Worm (Caenorhabditis elegans) whole organism, L1 larva: ENCODE measurements around the gene C05B5.11.

Experiments used
- alr-1 ChIP-seq: fragments of 200-800 bp; sonication (Bioruptor generic); optimal IDR thresholded peaks from 2 replicates; lab custom pipeline; 2018; ENCODE audit warnings: borderline replicate concordance, mild to moderate bottlenecking, missing genetic modification characterization, missing compliant biosample characterization
- ama-1 ChIP-seq: fragments of 150-350 bp; optimal IDR thresholded peaks from 2 replicates; lab custom pipeline; 2014
- grh-1 ChIP-seq: fragments of 200-800 bp; sonication (Bioruptor generic); IDR thresholded peaks from 2 replicates; pipeline ENCODE4 v1.3.6; 2022; ENCODE audit warnings: missing genetic modification reagents, missing genetic modification characterization, missing compliant biosample characterization
- lin-13 ChIP-seq: fragments of 150-350 bp; optimal IDR thresholded peaks from 2 replicates; lab custom pipeline; 2014; ENCODE audit warnings: missing biosample characterization, missing genetic modification reagents, missing genetic modification characterization
- lin-15B ChIP-seq: fragments of 150-350 bp; sonication (generic microtip); optimal IDR thresholded peaks from 3 replicates; lab custom pipeline; 2014; ENCODE audit warnings: missing biosample characterization, missing genetic modification characterization
- lin-39 ChIP-seq: fragments of 150-350 bp; optimal IDR thresholded peaks from 2 replicates; lab custom pipeline; 2014; ENCODE audit warnings: missing biosample characterization, missing genetic modification reagents, missing genetic modification characterization
- snpc-4 ChIP-seq: fragments of 150-350 bp; optimal IDR thresholded peaks from 2 replicates; lab custom pipeline; 2014; ENCODE audit warnings: missing biosample characterization, missing genetic modification characterization

- TF ChIP-seq lin-39 (tag; lab: Kevin White, UChicago): no peak
- TF ChIP-seq lin-13 (GFP tag; lab: Kevin White, UChicago): no peak
- no peak for TF ChIP-seq ama-1 (lab: Kevin White, UChicago)
- no peak for TF ChIP-seq lin-15B (tag; lab: Kevin White, UChicago)
- TF ChIP-seq alr-1: no peak
- no peak for TF ChIP-seq snpc-4 (tag; lab: Kevin White, UChicago)
- TF ChIP-seq grh-1: no peak
Observed at ce11 chrIII:9972192-9972811, 32.0 kb upstream of the C05B5.11 start.
